Worm (Caenorhabditis elegans): ENCODE measurements around the gene Y43F8A.2.

The Y43F8A.2 gene

ce11 chrV:19403619-19404018 lies 32.3 kb downstream of the Y43F8A.2 start:
- TF ChIP-seq pes-1 (GFP tag; IDR thresholded peaks at IDR 0.05): no peak
- no peak for TF ChIP-seq ama-1 (optimal IDR thresholded peaks at IDR 0.05)
- no peak for TF ChIP-seq B0310.2 (tag; optimal IDR thresholded peaks at IDR 0.05)
- no peak for TF ChIP-seq F13C5.2 (tag; optimal IDR thresholded peaks at IDR 0.05)
- TF ChIP-seq flt-1 (GFP tag; IDR thresholded peaks at IDR 0.05): no peak
- TF ChIP-seq hnd-1 (tag; optimal IDR thresholded peaks at IDR 0.05): no peak
- TF ChIP-seq tbx-11 (GFP tag; IDR thresholded peaks at IDR 0.05): no peak
- no peak for TF ChIP-seq aly-1 (tag; optimal IDR thresholded peaks at IDR 0.05)
- no peak for TF ChIP-seq hmbx-1 (tag; optimal IDR thresholded peaks at IDR 0.05)
- no peak for TF ChIP-seq ets-7 (tag; optimal IDR thresholded peaks at IDR 0.05)
- no peak for TF ChIP-seq tra-4 (tag; optimal IDR thresholded peaks at IDR 0.05)
- TF ChIP-seq tbx-37 (GFP tag; conservative IDR thresholded peaks at IDR 0.05): no peak
- no peak for TF ChIP-seq ceh-13 (GFP tag; optimal IDR thresholded peaks at IDR 0.05)
- no peak for TF ChIP-seq scrt-1 (GFP tag; IDR thresholded peaks at IDR 0.05)
- no peak for TF ChIP-seq sea-1 (GFP tag; conservative IDR thresholded peaks at IDR 0.05)
- no peak for TF ChIP-seq ceh-36 (tag; optimal IDR thresholded peaks at IDR 0.05)
- no peak for TF ChIP-seq hmg-4 (GFP tag; optimal IDR thresholded peaks at IDR 0.05)

ce11 chrV:19405276-19405815 lies 34.0 kb downstream of the Y43F8A.2 start, which contains the start of the genes C25F9.6 and C25F9.10:
Gene C25F9.6, minus strand, starts transcription at chrV:19405326.
Gene C25F9.10, plus strand, starts transcription at chrV:19405729.
- TF ChIP-seq tbx-37 (GFP tag; conservative IDR thresholded peaks at IDR 0.05) (no peak), hmbx-1 (tag; optimal IDR thresholded peaks at IDR 0.05) (no peak), ceh-13 (GFP tag; optimal IDR thresholded peaks at IDR 0.05) (no peak), pes-1 (GFP tag; IDR thresholded peaks at IDR 0.05) (no peak), ama-1 (optimal IDR thresholded peaks at IDR 0.05) (no peak)

DNA sequence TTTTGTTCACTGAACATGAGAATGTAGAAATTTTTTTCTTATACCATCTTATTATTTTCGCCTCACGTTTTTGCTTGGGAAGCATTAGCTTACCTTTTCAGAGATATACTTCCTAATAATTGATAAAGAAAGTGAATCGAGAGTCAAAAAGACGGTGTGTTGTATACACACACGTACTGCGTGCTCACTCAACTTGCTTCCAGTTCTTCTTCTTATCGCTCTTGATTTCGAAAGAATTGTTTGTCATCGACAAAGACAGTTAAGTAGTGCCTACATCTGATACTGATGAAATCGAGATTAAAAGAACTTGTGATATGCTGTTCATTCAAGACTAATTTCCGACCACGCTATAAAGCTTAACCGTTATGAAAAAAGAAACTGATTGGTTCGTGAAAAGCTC lies 39.3 kb downstream of the Y43F8A.2 start, which contains the start of gene C25F9.5:
TSS of gene C25F9.5 (minus strand) at position 195 of the 400 bp plus-strand sequence.
- TF ChIP-seq hnd-1 (tag; optimal IDR thresholded peaks at IDR 0.05) (no peak), hmg-4 (GFP tag; optimal IDR thresholded peaks at IDR 0.05) (no peak), tra-4 (tag; optimal IDR thresholded peaks at IDR 0.05) (no peak), ets-7 (tag; optimal IDR thresholded peaks at IDR 0.05) (no peak), aly-1 (tag; optimal IDR thresholded peaks at IDR 0.05) (no peak), scrt-1 (GFP tag; IDR thresholded peaks at IDR 0.05) (no peak), ceh-13 (GFP tag; optimal IDR thresholded peaks at IDR 0.05) (no peak), tbx-37 (GFP tag; conservative IDR thresholded peaks at IDR 0.05) (no peak), pes-1 (GFP tag; IDR thresholded peaks at IDR 0.05) (no peak), B0310.2 (tag; optimal IDR thresholded peaks at IDR 0.05) (no peak), flt-1 (GFP tag; IDR thresholded peaks at IDR 0.05) (no peak), hmbx-1 (tag; optimal IDR thresholded peaks at IDR 0.05) (no peak), F13C5.2 (tag; optimal IDR thresholded peaks at IDR 0.05) (no peak), ceh-36 (tag; optimal IDR thresholded peaks at IDR 0.05) (no peak), tbx-11 (GFP tag; IDR thresholded peaks at IDR 0.05) (no peak), sea-1 (GFP tag; conservative IDR thresholded peaks at IDR 0.05) (no peak)

ce11 chrV:19416475-19416874 lies 45.1 kb downstream of the Y43F8A.2 start, which contains the start of the genes C25F9.4 and C25F9.9:
Gene C25F9.4, minus strand, starts transcription at chrV:19416575.
Gene C25F9.9, plus strand, starts transcription at chrV:19416611.
- TF ChIP-seq scrt-1 (GFP tag; IDR thresholded peaks at IDR 0.05): no peak
- no peak for TF ChIP-seq sea-1 (GFP tag; conservative IDR thresholded peaks at IDR 0.05)
- TF ChIP-seq ets-7 (tag; optimal IDR thresholded peaks at IDR 0.05): no peak
- no peak for TF ChIP-seq aly-1 (tag; optimal IDR thresholded peaks at IDR 0.05)
- no peak for TF ChIP-seq tra-4 (tag; optimal IDR thresholded peaks at IDR 0.05)
- no peak for TF ChIP-seq ama-1 (optimal IDR thresholded peaks at IDR 0.05)
- TF ChIP-seq pes-1 (GFP tag; IDR thresholded peaks at IDR 0.05): no peak
- no peak for TF ChIP-seq F13C5.2 (tag; optimal IDR thresholded peaks at IDR 0.05)
- TF ChIP-seq tbx-11 (GFP tag; IDR thresholded peaks at IDR 0.05): no peak
- TF ChIP-seq hmbx-1 (tag; optimal IDR thresholded peaks at IDR 0.05): no peak
- TF ChIP-seq flt-1 (GFP tag; IDR thresholded peaks at IDR 0.05): no peak
- TF ChIP-seq ceh-13 (GFP tag; optimal IDR thresholded peaks at IDR 0.05): no peak
- no peak for TF ChIP-seq hnd-1 (tag; optimal IDR thresholded peaks at IDR 0.05)
- no peak for TF ChIP-seq ceh-36 (tag; optimal IDR thresholded peaks at IDR 0.05)
- no peak for TF ChIP-seq tbx-37 (GFP tag; conservative IDR thresholded peaks at IDR 0.05)
- no peak for TF ChIP-seq B0310.2 (tag; optimal IDR thresholded peaks at IDR 0.05)

DNA sequence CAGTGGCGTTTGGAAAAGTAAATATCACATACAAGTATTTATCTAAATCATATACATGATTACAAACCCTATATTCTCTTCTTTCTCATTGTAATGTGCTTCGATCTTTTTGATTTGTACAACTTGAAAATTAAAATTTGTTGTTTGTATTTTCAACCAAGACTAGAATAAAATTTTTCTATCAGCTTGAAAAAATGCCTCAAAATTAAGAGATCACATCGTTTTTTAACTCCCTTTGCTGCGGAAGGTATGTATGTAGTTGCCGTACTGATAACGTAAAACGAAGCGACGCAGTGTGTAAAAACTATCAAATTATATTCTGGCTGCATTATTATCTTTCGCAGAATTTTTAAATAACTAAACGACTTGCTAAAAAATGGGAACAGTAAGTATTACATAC lies 46.5 kb downstream of the Y43F8A.2 start, which contains the start of gene C25F9.15:
TSS of gene C25F9.15 (plus strand) at position 301 of the 400 bp plus-strand sequence.
- no peak for TF ChIP-seq scrt-1 (GFP tag; IDR thresholded peaks at IDR 0.05)
- no peak for TF ChIP-seq ama-1 (optimal IDR thresholded peaks at IDR 0.05)
- no peak for TF ChIP-seq tbx-37 (GFP tag; conservative IDR thresholded peaks at IDR 0.05)
- TF ChIP-seq sea-1 (GFP tag; conservative IDR thresholded peaks at IDR 0.05): no peak
- TF ChIP-seq ceh-36 (tag; optimal IDR thresholded peaks at IDR 0.05): no peak

- no peak for TF ChIP-seq scrt-1 (GFP tag; IDR thresholded peaks at IDR 0.05)
- no peak for TF ChIP-seq ceh-36 (tag; optimal IDR thresholded peaks at IDR 0.05)
- TF ChIP-seq hmbx-1 (tag; optimal IDR thresholded peaks at IDR 0.05): no peak
- TF ChIP-seq pes-1 (GFP tag; IDR thresholded peaks at IDR 0.05): no peak
- TF ChIP-seq hmg-4 (GFP tag; optimal IDR thresholded peaks at IDR 0.05): no peak
- no peak for TF ChIP-seq B0310.2 (tag; optimal IDR thresholded peaks at IDR 0.05)
- no peak for TF ChIP-seq ama-1 (optimal IDR thresholded peaks at IDR 0.05)
- TF ChIP-seq F13C5.2 (tag; optimal IDR thresholded peaks at IDR 0.05): no peak
- no peak for TF ChIP-seq tbx-37 (GFP tag; conservative IDR thresholded peaks at IDR 0.05)
- TF ChIP-seq tra-4 (tag; optimal IDR thresholded peaks at IDR 0.05): no peak
- TF ChIP-seq aly-1 (tag; optimal IDR thresholded peaks at IDR 0.05): no peak
- TF ChIP-seq ets-7 (tag; optimal IDR thresholded peaks at IDR 0.05): no peak
- no peak for TF ChIP-seq flt-1 (GFP tag; IDR thresholded peaks at IDR 0.05)
- TF ChIP-seq ceh-13 (GFP tag; optimal IDR thresholded peaks at IDR 0.05): no peak
- TF ChIP-seq hnd-1 (tag; optimal IDR thresholded peaks at IDR 0.05): no peak
- TF ChIP-seq tbx-11 (GFP tag; IDR thresholded peaks at IDR 0.05): no peak
- no peak for TF ChIP-seq sea-1 (GFP tag; conservative IDR thresholded peaks at IDR 0.05)
These were observed 49.8 kb downstream of the Y43F8A.2 start, which contains the start of gene C25F9.2 for ce11 chrV:19421131-19421530. Gene C25F9.2, plus strand, starts transcription at chrV:19421471.
